Fruit fly (Drosophila melanogaster) Kc167 (cell line): ENCODE results near the gene CG44532.

Experiments
- Myc ChIP-seq: fragments of >200 bp; optimal IDR thresholded peaks from 2 replicates; lab custom pipeline; 2017; ENCODE audit warnings: missing external identifiers
- Sin3A ChIP-seq: fragments of >200 bp; optimal IDR thresholded peaks from 2 replicates; lab custom pipeline; 2018; ENCODE audit warnings: missing external identifiers
- h ChIP-seq: fragments of >200 bp; optimal IDR thresholded peaks from 3 replicates; lab custom pipeline; 2018; ENCODE audit warnings: missing external identifiers
- insv ChIP-seq: fragments of >200 bp; optimal IDR thresholded peaks from 3 replicates; lab custom pipeline; 2018; ENCODE audit warnings: missing external identifiers
- psq ChIP-seq: fragments of >200 bp; optimal IDR thresholded peaks from 2 replicates; lab custom pipeline; 2017; ENCODE audit warnings: missing external identifiers
- ttk ChIP-seq: sonication (Bioruptor generic); optimal IDR thresholded peaks from 2 replicates; lab custom pipeline; 2017; ENCODE audit warnings: missing external identifiers

The CG44532 gene

dm6 chrX:9190555-9191184 lies 28.8 kb downstream of the CG44532 start, which contains the start of gene CG12115:
Gene CG12115 (minus strand): TSS chrX:9190605.
- TF ChIP-seq Sin3A, result no peak
- no peak for TF ChIP-seq psq
- TF ChIP-seq insv (lab: Kevin White, UChicago), result no peak
- TF ChIP-seq Myc, result no peak
- no peak for TF ChIP-seq ttk (lab: Kevin White, UChicago)
- TF ChIP-seq h (lab: Kevin White, UChicago), result no peak

- TF ChIP-seq Myc, result no peak
- TF ChIP-seq Sin3A, result no peak
- TF ChIP-seq ttk (lab: Kevin White, UChicago), result no peak
- no peak for TF ChIP-seq h (lab: Kevin White, UChicago)
- no peak for TF ChIP-seq insv (lab: Kevin White, UChicago)
- TF ChIP-seq psq, result no peak
Measured at dm6 chrX:9191357-9191756, 29.5 kb downstream of the CG44532 start, which contains the start of gene CG12057. Gene CG12057 (plus strand): TSS chrX:9191657.

dm6 chrX:9192429-9192828 lies 30.5 kb downstream of the CG44532 start, which contains the start of gene CG12056:
Gene CG12056 (plus strand): TSS chrX:9192669.
- TF ChIP-seq insv (lab: Kevin White, UChicago) (no peak), psq (no peak), Myc (no peak)

- TF ChIP-seq Sin3A (no peak), ttk (lab: Kevin White, UChicago) (no peak), h (lab: Kevin White, UChicago) (no peak), psq (no peak), Myc (no peak), insv (lab: Kevin White, UChicago) (no peak)
Measured at dm6 chrX:9193604-9194003, 31.7 kb downstream of the CG44532 start, which contains the start of gene CG12106. Gene CG12106 (plus strand): TSS chrX:9193898.

- TF ChIP-seq Sin3A (no peak), h (lab: Kevin White, UChicago) (no peak), insv (lab: Kevin White, UChicago) (no peak), ttk (lab: Kevin White, UChicago) (no peak), Myc (no peak), psq (no peak)
Measured at dm6 chrX:9195311-9195710, 33.4 kb downstream of the CG44532 start.

dm6 chrX:9196362-9196761 lies 34.5 kb downstream of the CG44532 start, which contains the start of gene CG12118:
Gene CG12118 (minus strand): TSS chrX:9196414.
- TF ChIP-seq insv (lab: Kevin White, UChicago), result no peak
- no peak for TF ChIP-seq psq
- no peak for TF ChIP-seq ttk (lab: Kevin White, UChicago)
- TF ChIP-seq Sin3A, result no peak
- no peak for TF ChIP-seq h (lab: Kevin White, UChicago)
- no peak for TF ChIP-seq Myc

dm6 chrX:9200234-9200633 lies 38.3 kb downstream of the CG44532 start:
- TF ChIP-seq Sin3A, result no peak

dm6 chrX:9201080-9201479 lies 39.2 kb downstream of the CG44532 start:
- TF ChIP-seq Sin3A (no peak), psq (no peak), Myc (no peak), h (lab: Kevin White, UChicago) (no peak), insv (lab: Kevin White, UChicago) (no peak), ttk (lab: Kevin White, UChicago) (no peak)

dm6 chrX:9201866-9202681 lies 40.2 kb downstream of the CG44532 start:
- TF ChIP-seq Sin3A, result no peak
- TF ChIP-seq Myc, result no peak
- no peak for TF ChIP-seq insv (lab: Kevin White, UChicago)
- no peak for TF ChIP-seq h (lab: Kevin White, UChicago)
- no peak for TF ChIP-seq psq
- TF ChIP-seq ttk (lab: Kevin White, UChicago), result no peak

- TF ChIP-seq h (lab: Kevin White, UChicago) (no peak), psq (no peak), Myc (no peak), ttk (lab: Kevin White, UChicago) (no peak), Sin3A (no peak), insv (lab: Kevin White, UChicago) (no peak)
Measured at dm6 chrX:9210787-9211186, 48.9 kb downstream of the CG44532 start, which contains the start of gene SmydA-9. Gene SmydA-9 (minus strand): TSS chrX:9210887.
